Fruit fly (Drosophila melanogaster) whole organism, prepupa: ENCODE measurements around the gene CG15458.

ENCODE experiments used
- Blimp-1 ChIP-seq: fragments of 200-800 bp; sonication (Bioruptor generic); optimal IDR thresholded peaks from 3 replicates; lab custom pipeline; 2017; ENCODE audit warnings: missing biosample characterization, missing genetic modification characterization, mild to moderate bottlenecking, moderate library complexity, missing genetic modification reagents
- CG10631 ChIP-seq: fragments of 200-800 bp; sonication (Bioruptor generic); optimal IDR thresholded peaks from 2 replicates; lab custom pipeline; 2016; ENCODE audit warnings: missing biosample characterization, missing genetic modification characterization
- CG11294 ChIP-seq: fragments of 200-800 bp; sonication (Bioruptor generic); IDR thresholded peaks from 2 replicates; pipeline ENCODE4 v1.3.6; 2022; ENCODE audit warnings: missing biosample characterization, missing genetic modification characterization
- CG11762 ChIP-seq: fragments of 200-800 bp; sonication (Bioruptor generic); optimal IDR thresholded peaks from 3 replicates; lab custom pipeline; 2016; ENCODE audit warnings: missing biosample characterization, missing genetic modification characterization; ENCODE audit not compliant: insufficient read depth
- CG1621 ChIP-seq: fragments of 200-800 bp; sonication (Bioruptor generic); optimal IDR thresholded peaks from 3 replicates; lab custom pipeline; 2018; ENCODE audit warnings: missing biosample characterization, mild to moderate bottlenecking, missing genetic modification characterization
- CG3032 ChIP-seq: fragments of 200-800 bp; optimal IDR thresholded peaks from 2 replicates; lab custom pipeline; 2019; ENCODE audit warnings: missing biosample characterization, mild to moderate bottlenecking, missing genetic modification characterization, moderate library complexity
- CG31627 ChIP-seq: fragments of 200-800 bp; sonication (Bioruptor generic); optimal IDR thresholded peaks from 3 replicates; lab custom pipeline; 2016; ENCODE audit warnings: missing biosample characterization, missing genetic modification characterization
- CG32006 ChIP-seq: fragments of 200-800 bp; sonication (Bioruptor generic); optimal IDR thresholded peaks from 3 replicates; lab custom pipeline; 2017; ENCODE audit warnings: missing biosample characterization, mild to moderate bottlenecking, missing genetic modification characterization
- CG3919 ChIP-seq: fragments of 200-800 bp; sonication (Bioruptor generic); optimal IDR thresholded peaks from 3 replicates; lab custom pipeline; 2016; ENCODE audit warnings: missing biosample characterization, missing genetic modification characterization
- CG4318 ChIP-seq: fragments of 200-800 bp; sonication (Bioruptor generic); optimal IDR thresholded peaks from 3 replicates; lab custom pipeline; 2017; ENCODE audit warnings: missing biosample characterization, mild to moderate bottlenecking, missing genetic modification characterization
- CG6163 ChIP-seq: fragments of 200-800 bp; sonication (Bioruptor generic); IDR thresholded peaks from 3 replicates; pipeline ENCODE4 v1.3.6; 2022; ENCODE audit warnings: missing biosample characterization, missing genetic modification characterization
- CG6854 ChIP-seq: fragments of 200-800 bp; sonication (Bioruptor generic); optimal IDR thresholded peaks from 2 replicates; lab custom pipeline; 2017; ENCODE audit warnings: missing biosample characterization, mild to moderate bottlenecking, missing genetic modification characterization
- CG7368 ChIP-seq: fragments of 200-800 bp; sonication (Bioruptor generic); optimal IDR thresholded peaks from 3 replicates; lab custom pipeline; 2016; ENCODE audit warnings: missing biosample characterization, missing genetic modification characterization
- CG8119 ChIP-seq: fragments of 200-800 bp; sonication (Bioruptor generic); IDR thresholded peaks from 3 replicates; pipeline ENCODE4 v1.3.6; 2022; ENCODE audit warnings: missing biosample characterization, missing genetic modification characterization
- CG8319 ChIP-seq: fragments of 200-800 bp; sonication (Bioruptor generic); optimal IDR thresholded peaks from 3 replicates; lab custom pipeline; 2016; ENCODE audit warnings: missing biosample characterization, missing genetic modification characterization
- CG8632 ChIP-seq: fragments of 200-800 bp; sonication (Bioruptor generic); optimal IDR thresholded peaks from 3 replicates; lab custom pipeline; 2016; ENCODE audit warnings: missing biosample characterization, missing genetic modification characterization
- CG9139 ChIP-seq: fragments of 200-800 bp; sonication (Bioruptor generic); optimal IDR thresholded peaks from 3 replicates; lab custom pipeline; 2017; ENCODE audit warnings: missing biosample characterization, mild to moderate bottlenecking, missing genetic modification characterization
- Eip75B ChIP-seq: fragments of 200-800 bp; sonication (Bioruptor generic); optimal IDR thresholded peaks from 3 replicates; lab custom pipeline; 2016; ENCODE audit warnings: missing biosample characterization, missing genetic modification characterization
- Eip78C ChIP-seq: fragments of 200-800 bp; sonication (Bioruptor generic); peaks from one replicate; lab custom pipeline; 2016; ENCODE audit warnings: missing biosample characterization, missing genetic modification characterization
- Eip93F ChIP-seq: fragments of 200-800 bp; sonication (Bioruptor generic); optimal IDR thresholded peaks from 2 replicates; lab custom pipeline; 2016; ENCODE audit warnings: missing biosample characterization, mild to moderate bottlenecking, missing genetic modification characterization
- Hr38 ChIP-seq: sonication (Bioruptor generic); optimal IDR thresholded peaks from 2 replicates; lab custom pipeline; 2016; ENCODE audit warnings: missing biosample characterization, missing genetic modification characterization
- Hr39 ChIP-seq: fragments of 200-800 bp; sonication (Bioruptor generic); optimal IDR thresholded peaks from 2 replicates; lab custom pipeline; 2016; ENCODE audit warnings: missing biosample characterization, missing genetic modification characterization
- OdsH ChIP-seq: fragments of 200-800 bp; sonication (Bioruptor generic); optimal IDR thresholded peaks from 3 replicates; lab custom pipeline; 2016; ENCODE audit warnings: missing biosample characterization, missing genetic modification characterization
- Smox ChIP-seq: fragments of 200-800 bp; sonication (Bioruptor generic); optimal IDR thresholded peaks from 3 replicates; lab custom pipeline; 2016; ENCODE audit warnings: missing biosample characterization, missing genetic modification characterization
- Sox102F ChIP-seq: fragments of 200-800 bp; sonication (Bioruptor generic); optimal IDR thresholded peaks from 2 replicates; lab custom pipeline; 2016; ENCODE audit warnings: missing biosample characterization, mild to moderate bottlenecking, missing genetic modification characterization
- Sox14 ChIP-seq: fragments of 200-800 bp; sonication (Bioruptor generic); optimal IDR thresholded peaks from 3 replicates; lab custom pipeline; 2016; ENCODE audit warnings: missing biosample characterization, missing genetic modification characterization
- Sox15 ChIP-seq: fragments of 200-800 bp; sonication (Bioruptor generic); optimal IDR thresholded peaks from 3 replicates; lab custom pipeline; 2016; ENCODE audit warnings: missing biosample characterization, missing genetic modification characterization
- acj6 ChIP-seq: fragments of 200-800 bp; sonication (Bioruptor generic); optimal IDR thresholded peaks from 3 replicates; lab custom pipeline; 2016; ENCODE audit warnings: missing biosample characterization, missing genetic modification characterization
- cyc ChIP-seq: fragments of 200-800 bp; sonication (Bioruptor generic); optimal IDR thresholded peaks from 3 replicates; lab custom pipeline; 2016; ENCODE audit warnings: missing biosample characterization, missing genetic modification characterization
- dac ChIP-seq: fragments of 200-800 bp; sonication (Bioruptor generic); optimal IDR thresholded peaks from 2 replicates; lab custom pipeline; 2017; ENCODE audit warnings: missing biosample characterization, mild to moderate bottlenecking, missing genetic modification characterization
- dsx ChIP-seq: fragments of 200-800 bp; optimal IDR thresholded peaks from 3 replicates; lab custom pipeline; 2019; ENCODE audit warnings: missing biosample characterization, mild to moderate bottlenecking, missing genetic modification characterization, moderate library complexity; ENCODE audit not compliant: poor library complexity, severe bottlenecking
- eg ChIP-seq: fragments of 200-800 bp; sonication (Bioruptor generic); IDR thresholded peaks from 3 replicates; pipeline ENCODE4 v1.3.6; 2022; ENCODE audit warnings: missing biosample characterization, missing genetic modification characterization
- esn ChIP-seq: fragments of 200-800 bp; sonication (Bioruptor generic); optimal IDR thresholded peaks from 2 replicates; lab custom pipeline; 2016; ENCODE audit warnings: missing biosample characterization, mild to moderate bottlenecking, missing genetic modification characterization, moderate library complexity
- fd59A ChIP-seq: fragments of 200-800 bp; sonication (Bioruptor generic); optimal IDR thresholded peaks from 2 replicates; lab custom pipeline; 2017; ENCODE audit warnings: missing biosample characterization, mild to moderate bottlenecking, missing genetic modification characterization, missing genetic modification reagents
- lz ChIP-seq: fragments of 200-800 bp; sonication (Bioruptor generic); optimal IDR thresholded peaks from 3 replicates; lab custom pipeline; 2016; ENCODE audit warnings: missing biosample characterization, missing genetic modification characterization
- net ChIP-seq: fragments of 200-800 bp; sonication (Bioruptor generic); optimal IDR thresholded peaks from 3 replicates; lab custom pipeline; 2016; ENCODE audit warnings: missing biosample characterization, missing genetic modification characterization
- salr ChIP-seq, 2 experiments: fragments of 200-800 bp; sonication (Bioruptor generic); optimal IDR thresholded peaks; 3 replicates each; lab custom pipeline; 2016 to 2018; ENCODE audit warnings: missing biosample characterization in 2 of 2, missing genetic modification characterization in 2 of 2, mild to moderate bottlenecking in 1 of 2
- ss ChIP-seq, 2 experiments: fragments of 200-800 bp; sonication (Bioruptor generic); optimal IDR thresholded peaks; 2 replicates in 1 of 2; 3 replicates in 1 of 2; lab custom pipeline; 2017 to 2018; ENCODE audit warnings: mild to moderate bottlenecking in 2 of 2, missing biosample characterization in 2 of 2, missing genetic modification characterization in 2 of 2, moderate library complexity in 1 of 2
- svp ChIP-seq: fragments of 200-800 bp; sonication (Bioruptor generic); peaks from one replicate; lab custom pipeline; 2016; ENCODE audit warnings: missing biosample characterization, missing genetic modification characterization
- topi ChIP-seq: fragments of 200-800 bp; sonication (Bioruptor generic); optimal IDR thresholded peaks from 3 replicates; lab custom pipeline; 2016; ENCODE audit warnings: missing biosample characterization, missing genetic modification characterization
- vri ChIP-seq: fragments of 200-800 bp; sonication (Bioruptor generic); optimal IDR thresholded peaks from 3 replicates; lab custom pipeline; 2016; ENCODE audit warnings: missing biosample characterization, mild to moderate bottlenecking, missing genetic modification characterization

Gene CG15458

DNA sequence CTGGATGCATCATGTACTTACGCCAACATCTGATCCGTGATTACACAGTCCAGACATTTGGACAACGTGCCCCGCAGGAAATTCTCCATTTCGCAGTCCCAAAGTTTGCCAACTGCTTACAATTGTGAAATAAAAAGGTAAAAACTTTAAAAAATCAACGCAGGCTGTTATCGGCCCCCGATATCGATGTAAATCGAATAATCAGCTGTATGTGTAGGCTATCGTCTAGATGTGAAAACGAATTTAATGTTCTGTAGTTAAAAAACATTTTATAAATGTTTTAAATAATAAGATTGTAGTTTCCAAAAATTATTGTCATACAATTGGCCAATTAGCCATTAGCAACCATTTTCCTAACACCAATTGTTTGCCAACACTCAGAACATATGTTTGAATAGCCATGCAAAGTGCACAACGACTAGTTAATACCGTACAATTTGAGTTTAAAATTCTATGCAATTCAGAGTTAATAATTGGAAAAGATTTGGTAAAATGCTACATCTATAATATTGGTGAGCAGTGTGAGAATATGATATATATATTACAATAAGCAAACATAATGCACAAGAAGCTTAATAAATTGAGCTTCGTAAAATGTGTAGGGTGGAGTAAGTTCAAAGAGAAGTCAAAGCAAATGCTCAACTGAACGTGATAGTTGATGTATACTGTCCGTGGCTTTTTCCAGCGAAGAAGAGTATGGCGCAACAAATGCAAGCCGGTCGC lies 15.6 kb upstream of the CG15458 start, which contains the start of the genes CG11710 and mal (continued):
- TF ChIP-seq CG3032 (tag; lab: Kevin White, UChicago) (peak; percentile 84), CG8119 (GFP tag; lab: Robert Waterston, UW) (peak; percentile 85), CG10631 (peak; percentile 81), CG11762 (peak; percentile 76), CG9139 (peak; percentile 76), Sox15 (peak; percentile 74), Hr39 (GFP tag; lab: Kevin White, UChicago) (peak; percentile 83), Eip75B (GFP tag; lab: Kevin White, UChicago) (peak; percentile 80), cyc (GFP tag; lab: Kevin White, UChicago) (peak; percentile 87), CG1621 (tag; lab: Kevin White, UChicago) (peak; percentile 72), acj6 (GFP tag; lab: Kevin White, UChicago) (peak; percentile 80), CG11294 (GFP tag; lab: Robert Waterston, UW) (peak; percentile 56; the same call in 1 of the 2 replicates), lz (GFP tag; lab: Kevin White, UChicago) (peak; percentile 87), vri (GFP tag; lab: Kevin White, UChicago) (no peak), salr (GFP tag; optimal IDR thresholded peaks at IDR 0.05; lab: Kevin White, UChicago) (no peak), CG7368 (GFP tag; lab: Kevin White, UChicago) (peak; percentile 77), dac (GFP tag; lab: Kevin White, UChicago) (peak; percentile 49), Blimp-1 (GFP tag; lab: Kevin White, UChicago) (peak; percentile 74), Eip93F (GFP tag; lab: Kevin White, UChicago) (no peak), Hr38 (no peak), Sox102F (GFP tag; lab: Kevin White, UChicago) (peak; percentile 83), fd59A (GFP tag; lab: Kevin White, UChicago) (no peak), OdsH (GFP tag; lab: Kevin White, UChicago) (peak; percentile 78), ss (GFP tag; optimal IDR thresholded peaks at IDR 0.05; lab: Kevin White, UChicago) (peak in 1 of 2 experiments; percentile 87), CG8319 (GFP tag; lab: Kevin White, UChicago) (peak; percentile 72), CG6163 (GFP tag; lab: Robert Waterston, UW) (peak; percentile 61; the same call in 1 of the 3 replicates)

DNA sequence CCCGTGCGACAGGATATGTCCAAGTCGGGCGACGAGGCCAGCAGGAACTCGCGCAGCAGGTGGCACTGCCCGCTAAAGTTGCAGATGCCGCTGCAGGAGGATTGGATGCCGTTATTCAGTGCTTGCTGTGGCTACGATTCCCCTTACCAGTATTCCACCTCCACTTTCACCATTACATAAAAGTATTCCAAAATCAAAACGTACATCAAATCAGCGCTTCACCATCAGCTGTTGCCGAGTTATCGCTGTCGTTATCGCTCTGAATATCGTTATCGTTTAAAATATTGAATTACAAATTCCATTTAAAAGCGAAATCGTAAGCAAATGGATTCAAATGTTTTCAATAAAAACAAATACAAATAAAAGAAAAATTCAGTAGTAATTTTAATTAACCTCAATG lies 12.8 kb upstream of the CG15458 start, which contains the start of gene CG15456:
Gene CG15456 (minus strand): TSS at position 225 of the 400 bp plus-strand sequence.
- no peak for TF ChIP-seq eg (GFP tag; lab: Robert Waterston, UW)
- TF ChIP-seq CG8632: no peak
- no peak for TF ChIP-seq CG4318 (GFP tag; lab: Kevin White, UChicago)
- no peak for TF ChIP-seq dsx (GFP tag; lab: Kevin White, UChicago)
- TF ChIP-seq CG32006 (GFP tag; lab: Kevin White, UChicago): no peak
- no peak for TF ChIP-seq CG8119 (GFP tag; lab: Robert Waterston, UW)
- no peak for TF ChIP-seq CG6163 (GFP tag; lab: Robert Waterston, UW)
- TF ChIP-seq Blimp-1 (GFP tag; lab: Kevin White, UChicago): no peak

DNA sequence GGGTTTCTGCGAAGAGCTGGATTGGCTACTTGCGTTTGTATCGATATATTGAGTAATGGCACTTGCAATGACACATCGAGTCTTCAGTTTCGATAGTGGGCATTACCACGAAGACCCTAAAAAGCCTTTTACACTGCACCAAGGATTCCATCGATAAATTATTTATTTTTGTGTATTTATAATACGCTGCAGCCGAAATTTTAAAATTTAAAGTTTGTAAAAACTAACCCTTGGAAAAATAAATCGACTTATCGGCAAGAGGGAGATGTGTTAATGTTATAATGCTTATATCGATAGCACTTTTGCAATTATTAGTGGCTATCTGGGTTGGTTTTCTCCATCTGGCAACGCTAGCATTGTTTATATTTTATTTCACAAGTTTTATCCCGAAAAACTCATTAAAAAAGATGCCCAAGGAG lies 9.8 kb upstream of the CG15458 start, which contains the start of the genes Pp4-19C and cactin:
Gene Pp4-19C (minus strand): TSS at position 256 of the 419 bp plus-strand sequence.
Gene cactin (plus strand): TSS at position 323 of the 419 bp plus-strand sequence.
- TF ChIP-seq CG6163 (GFP tag; lab: Robert Waterston, UW) (no peak), OdsH (GFP tag; lab: Kevin White, UChicago) (no peak), Eip78C (GFP tag; lab: Kevin White, UChicago) (peak; percentile 62), CG8119 (GFP tag; lab: Robert Waterston, UW) (no peak), esn (GFP tag; lab: Kevin White, UChicago) (peak; percentile 33), net (GFP tag; lab: Kevin White, UChicago) (no peak), Sox15 (no peak), CG8632 (no peak), Sox102F (GFP tag; lab: Kevin White, UChicago) (no peak), acj6 (GFP tag; lab: Kevin White, UChicago) (peak; percentile 19), Smox (GFP tag; lab: Kevin White, UChicago) (no peak), Sox14 (GFP tag; lab: Kevin White, UChicago) (peak; percentile 53), svp (GFP tag; lab: Kevin White, UChicago) (no peak), CG31627 (peak; percentile 45), topi (peak; percentile 31), Hr39 (GFP tag; lab: Kevin White, UChicago) (peak; percentile 43), cyc (GFP tag; lab: Kevin White, UChicago) (peak; percentile 25), Hr38 (no peak), CG3032 (tag; lab: Kevin White, UChicago) (peak; percentile 19), CG11294 (GFP tag; lab: Robert Waterston, UW) (no peak), lz (GFP tag; lab: Kevin White, UChicago) (peak; percentile 20), CG9139 (no peak), CG6854 (GFP tag; lab: Kevin White, UChicago) (no peak), CG3919 (GFP tag; lab: Kevin White, UChicago) (no peak)
- TF ChIP-seq, all 60 proteins: peak for 10
